Worm (Caenorhabditis elegans) whole organism, midembryonic: ENCODE measurements around the gene F38B7.17.

Experiments
- T22C8.4 ChIP-seq: fragments of 200-800 bp; sonication (Bioruptor generic); IDR thresholded peaks from 2 replicates; pipeline ENCODE4 v1.3.6; 2022; ENCODE audit warnings: missing genetic modification characterization, missing compliant biosample characterization
- cog-1 ChIP-seq: sonication (generic microtip); optimal IDR thresholded peaks from 2 replicates; lab custom pipeline; 2016; ENCODE audit warnings: missing genetic modification characterization, missing compliant biosample characterization
- flt-1 ChIP-seq: fragments of 200-800 bp; sonication (Bioruptor generic); IDR thresholded peaks from 2 replicates; pipeline ENCODE4 v1.3.6; 2022; ENCODE audit warnings: missing genetic modification characterization, missing compliant biosample characterization
- klf-2 ChIP-seq: fragments of 200-800 bp; sonication (Bioruptor generic); conservative IDR thresholded peaks from 2 replicates; pipeline ENCODE4 v1.3.6; 2022; ENCODE audit warnings: missing genetic modification reagents, missing genetic modification characterization, missing compliant biosample characterization
- med-1 ChIP-seq: sonication (generic microtip); optimal IDR thresholded peaks from 2 replicates; lab custom pipeline; 2017; ENCODE audit warnings: missing genetic modification characterization, mild to moderate bottlenecking, missing compliant biosample characterization, antibody characterized with exemption, missing genetic modification reagents; ENCODE audit not compliant: insufficient read depth
- ref-1 ChIP-seq: fragments of 200-800 bp; sonication (Bioruptor generic); conservative IDR thresholded peaks from 2 replicates; pipeline ENCODE4 v1.3.6; 2022; ENCODE audit warnings: missing genetic modification reagents, missing genetic modification characterization, missing compliant biosample characterization
- tab-1 ChIP-seq: fragments of 200-800 bp; sonication (Bioruptor generic); IDR thresholded peaks from 2 replicates; pipeline ENCODE4 v1.3.6; 2022; ENCODE audit warnings: missing genetic modification characterization, missing compliant biosample characterization
- ztf-23 ChIP-seq: fragments of 200-800 bp; sonication (Bioruptor generic); IDR thresholded peaks from 2 replicates; pipeline ENCODE4 v1.3.6; 2022; ENCODE audit warnings: missing genetic modification reagents, missing genetic modification characterization, missing compliant biosample characterization
- ztf-29 ChIP-seq: fragments of 200-800 bp; sonication (Bioruptor generic); IDR thresholded peaks from 2 replicates; pipeline ENCODE4 v1.3.6; 2022; ENCODE audit warnings: missing genetic modification reagents, missing genetic modification characterization, missing compliant biosample characterization

The F38B7.17 gene

DNA sequence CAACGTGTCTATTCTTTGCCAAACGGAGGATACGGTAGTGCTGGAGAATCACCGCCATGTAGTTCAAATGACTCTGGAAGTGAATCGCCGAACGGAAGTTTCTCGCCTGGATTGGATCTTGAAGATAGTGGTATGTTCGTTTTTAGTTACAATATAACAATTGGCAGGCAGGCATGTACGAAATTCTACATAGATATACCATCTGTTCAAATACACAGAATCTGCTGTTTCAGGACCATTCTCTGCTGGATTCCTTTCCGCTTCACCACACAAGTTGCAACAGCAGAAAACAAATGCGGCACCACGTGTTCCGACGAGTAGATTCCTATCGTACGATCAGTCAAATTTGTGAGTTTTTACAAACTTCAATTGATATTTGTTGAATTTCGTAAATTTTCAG, 9.3 kb downstream of the F38B7.17 start:
- TF ChIP-seq flt-1 (GFP tag; lab: Robert Waterston, UW) (no peak), cog-1 (tag; lab: Kevin White, UChicago) (no peak), ztf-29 (GFP tag; lab: Robert Waterston, UW) (no peak), tab-1 (GFP tag; lab: Robert Waterston, UW) (no peak), klf-2 (no peak), med-1 (GFP tag; lab: Kevin White, UChicago) (no peak), T22C8.4 (GFP tag; lab: Robert Waterston, UW) (no peak), ref-1 (GFP tag; lab: Robert Waterston, UW) (no peak), ztf-23 (no peak)

DNA sequence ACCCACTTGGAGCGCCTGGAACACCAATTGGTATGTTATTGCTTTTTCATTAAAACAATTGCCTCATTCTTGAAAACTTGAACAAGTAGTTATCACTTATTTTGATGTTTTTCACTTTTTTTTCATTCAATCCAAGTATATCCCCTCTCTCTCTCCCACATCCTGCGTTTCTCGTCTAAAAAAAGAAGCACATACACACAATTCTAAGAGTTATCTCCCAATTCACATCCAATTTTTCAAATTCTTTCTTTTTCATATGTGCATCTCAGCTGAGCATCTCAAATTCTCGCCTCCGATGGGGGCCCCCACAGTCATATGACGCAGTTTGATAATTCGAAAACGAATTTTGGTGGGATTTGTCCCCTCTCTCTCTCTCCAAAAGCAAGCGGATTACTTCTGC, 12.1 kb downstream of the F38B7.17 start:
- TF ChIP-seq klf-2 (no peak), ztf-23 (no peak), flt-1 (GFP tag; lab: Robert Waterston, UW) (no peak), ref-1 (GFP tag; lab: Robert Waterston, UW) (no peak), ztf-29 (GFP tag; lab: Robert Waterston, UW) (no peak), cog-1 (tag; lab: Kevin White, UChicago) (no peak), T22C8.4 (GFP tag; lab: Robert Waterston, UW) (no peak), med-1 (GFP tag; lab: Kevin White, UChicago) (no peak), tab-1 (GFP tag; lab: Robert Waterston, UW) (no peak)

ce11 chrV:11535504-11536062, 13.2 kb downstream of the F38B7.17 start:
- TF ChIP-seq med-1 (GFP tag; lab: Kevin White, UChicago) (no peak), flt-1 (GFP tag; lab: Robert Waterston, UW) (no peak), ztf-29 (GFP tag; lab: Robert Waterston, UW) (no peak), T22C8.4 (GFP tag; lab: Robert Waterston, UW) (no peak), ztf-23 (no peak), klf-2 (no peak), cog-1 (tag; lab: Kevin White, UChicago) (no peak), tab-1 (GFP tag; lab: Robert Waterston, UW) (no peak), ref-1 (GFP tag; lab: Robert Waterston, UW) (no peak)

- no peak for TF ChIP-seq ztf-29 (GFP tag; lab: Robert Waterston, UW)
- TF ChIP-seq flt-1 (GFP tag; lab: Robert Waterston, UW): no peak
- no peak for TF ChIP-seq T22C8.4 (GFP tag; lab: Robert Waterston, UW)
- no peak for TF ChIP-seq med-1 (GFP tag; lab: Kevin White, UChicago)
- TF ChIP-seq tab-1 (GFP tag; lab: Robert Waterston, UW): no peak
- TF ChIP-seq cog-1 (tag; lab: Kevin White, UChicago): no peak
- TF ChIP-seq ztf-23: no peak
- TF ChIP-seq ref-1 (GFP tag; lab: Robert Waterston, UW): no peak
- TF ChIP-seq klf-2: no peak
Measured at ce11 chrV:11534495-11535189, 14.1 kb downstream of the F38B7.17 start.

DNA sequence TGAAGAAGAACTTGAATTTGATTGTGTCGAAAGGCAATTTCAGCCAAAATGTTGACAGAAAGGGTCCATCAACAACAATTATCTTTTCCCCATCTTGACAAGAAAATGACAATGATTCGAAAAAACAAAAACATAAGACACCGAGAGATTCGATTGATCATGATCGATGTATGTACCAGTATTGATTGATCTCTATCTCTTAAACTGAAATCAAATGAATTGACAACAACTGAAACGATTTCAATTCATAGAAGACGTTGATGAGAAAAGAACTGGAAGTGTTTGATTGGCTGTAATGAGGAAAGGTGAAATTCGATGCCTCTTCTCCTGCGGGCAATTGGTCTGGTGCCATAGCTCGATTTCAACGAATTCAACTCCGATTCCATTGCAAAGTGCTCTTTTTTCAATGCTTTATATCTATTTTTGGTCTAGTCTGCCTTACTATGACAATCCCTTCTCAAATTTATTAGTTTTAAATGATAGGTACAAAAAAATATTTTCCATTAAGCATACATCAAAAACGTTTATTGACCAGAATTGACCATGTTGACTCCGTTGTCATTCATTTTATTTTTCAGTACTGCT, 15.3 kb downstream of the F38B7.17 start:
- TF ChIP-seq med-1 (GFP tag; lab: Kevin White, UChicago) (no peak), ref-1 (GFP tag; lab: Robert Waterston, UW) (no peak), klf-2 (no peak), tab-1 (GFP tag; lab: Robert Waterston, UW) (no peak), flt-1 (GFP tag; lab: Robert Waterston, UW) (no peak), ztf-23 (no peak), ztf-29 (GFP tag; lab: Robert Waterston, UW) (no peak), T22C8.4 (GFP tag; lab: Robert Waterston, UW) (no peak), cog-1 (tag; lab: Kevin White, UChicago) (no peak)

- TF ChIP-seq ztf-23: 0 out of 2 replicates have a peak, but pooled peaks have one; percentile 46
- peak; percentile 11; the same call in 1 of the 2 replicates for TF ChIP-seq T22C8.4 (GFP tag; lab: Robert Waterston, UW)
- TF ChIP-seq cog-1 (tag; lab: Kevin White, UChicago): no peak
Measured at ce11 chrV:11532964-11533363, 15.8 kb downstream of the F38B7.17 start.

DNA sequence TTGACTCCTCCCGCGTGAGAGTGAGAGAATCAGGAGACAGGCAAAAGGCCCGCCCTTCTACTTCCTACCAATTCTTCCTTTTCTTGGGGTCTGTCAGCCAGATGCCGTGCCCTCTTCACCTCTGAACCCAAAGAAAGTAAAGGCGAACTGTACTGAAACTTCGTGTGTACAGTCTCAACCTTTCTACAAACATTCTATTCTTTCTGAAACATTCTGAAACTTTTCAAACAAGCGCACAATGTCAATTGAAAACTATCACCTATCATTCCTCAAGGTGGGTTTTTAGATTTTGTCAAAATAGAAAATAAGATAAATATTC, 16.3 kb downstream of the F38B7.17 start:
- TF ChIP-seq med-1 (GFP tag; lab: Kevin White, UChicago) (no peak), ztf-29 (GFP tag; lab: Robert Waterston, UW) (no peak), T22C8.4 (GFP tag; lab: Robert Waterston, UW) (no peak), cog-1 (tag; lab: Kevin White, UChicago) (no peak), flt-1 (GFP tag; lab: Robert Waterston, UW) (no peak), klf-2 (no peak), tab-1 (GFP tag; lab: Robert Waterston, UW) (no peak), ztf-23 (no peak), ref-1 (GFP tag; lab: Robert Waterston, UW) (no peak)

- TF ChIP-seq ztf-23 (no peak), klf-2 (no peak), ztf-29 (GFP tag; lab: Robert Waterston, UW) (no peak), cog-1 (tag; lab: Kevin White, UChicago) (no peak), ref-1 (GFP tag; lab: Robert Waterston, UW) (no peak), tab-1 (GFP tag; lab: Robert Waterston, UW) (no peak), med-1 (GFP tag; lab: Kevin White, UChicago) (no peak), flt-1 (GFP tag; lab: Robert Waterston, UW) (no peak), T22C8.4 (GFP tag; lab: Robert Waterston, UW) (no peak)
Measured at ce11 chrV:11531831-11532534, 16.8 kb downstream of the F38B7.17 start.
